Fruit fly (Drosophila melanogaster) S2 (cell line): ENCODE data around the gene Lrrk.

Experiments
- CG8478 ChIP-seq: fragments of >200 bp; optimal IDR thresholded peaks from 2 replicates; lab custom pipeline; 2018
- CTCF ChIP-seq, 2 experiments: fragments of >200 bp; optimal IDR thresholded peaks; 2 replicates each; lab custom pipeline; 2018

- TF ChIP-seq CTCF (optimal IDR thresholded peaks at IDR 0.05; lab: Kevin White, UChicago) (no peak), CG8478 (lab: Kevin White, UChicago) (no peak)
These were observed at the start of gene Lrrk, which contains the start of gene Pi3K92E for dm6 chr3R:20634674-20635594.
